Worm (Caenorhabditis elegans) whole organism, early embryonic: ENCODE measurements around the gene W02H5.2.
"Not testable (repeated sequence)": the region's sequence is repeated elsewhere in the genome, so short reads cannot be mapped to it uniquely, and the experiment has no call there.

Source experiments
- B0310.2 ChIP-seq: sonication (generic microtip); optimal IDR thresholded peaks from 2 replicates; lab custom pipeline; 2016; ENCODE audit warnings: mild to moderate bottlenecking, missing genetic modification characterization, missing compliant biosample characterization
- F13C5.2 ChIP-seq: sonication (generic microtip); optimal IDR thresholded peaks from 2 replicates; lab custom pipeline; 2017; ENCODE audit warnings: mild to moderate bottlenecking, missing genetic modification characterization, inconsistent platforms, missing compliant biosample characterization
- aly-1 ChIP-seq: sonication (generic microtip); optimal IDR thresholded peaks from 2 replicates; lab custom pipeline; 2016; ENCODE audit warnings: missing genetic modification characterization, missing compliant biosample characterization
- ama-1 ChIP-seq: fragments of 150-350 bp; optimal IDR thresholded peaks from 2 replicates; lab custom pipeline; 2014
- ceh-13 ChIP-seq: fragments of 200-800 bp; sonication (Bioruptor generic); optimal IDR thresholded peaks from 2 replicates; lab custom pipeline; 2018; ENCODE audit warnings: mild to moderate bottlenecking, missing genetic modification characterization, missing compliant biosample characterization
- ceh-36 ChIP-seq: sonication (generic microtip); optimal IDR thresholded peaks from 2 replicates; lab custom pipeline; 2016; ENCODE audit warnings: missing genetic modification characterization, inconsistent platforms, missing compliant biosample characterization
- ets-7 ChIP-seq: sonication (generic microtip); optimal IDR thresholded peaks from 2 replicates; lab custom pipeline; 2016; ENCODE audit warnings: missing genotype, missing genetic modification characterization, missing compliant biosample characterization
- flt-1 ChIP-seq: fragments of 200-800 bp; sonication (Bioruptor generic); IDR thresholded peaks from 2 replicates; pipeline ENCODE4 v1.3.6; 2022; ENCODE audit warnings: missing genetic modification characterization, missing compliant biosample characterization
- hmbx-1 ChIP-seq: sonication (generic microtip); optimal IDR thresholded peaks from 2 replicates; lab custom pipeline; 2016; ENCODE audit warnings: mild to moderate bottlenecking, missing genetic modification characterization, missing compliant biosample characterization
- hmg-4 ChIP-seq: fragments of 200-800 bp; sonication (Bioruptor generic); optimal IDR thresholded peaks from 2 replicates; lab custom pipeline; 2018; ENCODE audit warnings: mild to moderate bottlenecking, missing genetic modification characterization, missing compliant biosample characterization
- hnd-1 ChIP-seq: sonication (generic microtip); optimal IDR thresholded peaks from 2 replicates; lab custom pipeline; 2016; ENCODE audit warnings: missing genetic modification characterization, missing compliant biosample characterization
- pes-1 ChIP-seq: fragments of 200-800 bp; sonication (Bioruptor generic); IDR thresholded peaks from 2 replicates; pipeline ENCODE4 v1.3.6; 2022; ENCODE audit warnings: missing genetic modification reagents, missing genetic modification characterization, missing compliant biosample characterization
- scrt-1 ChIP-seq: fragments of 200-800 bp; sonication (Bioruptor generic); IDR thresholded peaks from 2 replicates; pipeline ENCODE4 v1.3.6; 2022; ENCODE audit warnings: missing genetic modification characterization, missing compliant biosample characterization
- sea-1 ChIP-seq: fragments of 200-800 bp; sonication (Bioruptor generic); conservative IDR thresholded peaks from 2 replicates; pipeline ENCODE4 v1.3.6; 2022; ENCODE audit warnings: missing genetic modification characterization, missing compliant biosample characterization
- tbx-11 ChIP-seq: fragments of 200-800 bp; sonication (Bioruptor generic); IDR thresholded peaks from 2 replicates; pipeline ENCODE4 v1.3.6; 2022; ENCODE audit warnings: missing genetic modification characterization, missing compliant biosample characterization
- tbx-37 ChIP-seq: fragments of 200-800 bp; sonication (Bioruptor generic); conservative IDR thresholded peaks from 2 replicates; pipeline ENCODE4 v1.3.6; 2022; ENCODE audit warnings: missing genetic modification reagents, missing genetic modification characterization, missing compliant biosample characterization
- tra-4 ChIP-seq: sonication (generic microtip); optimal IDR thresholded peaks from 2 replicates; lab custom pipeline; 2017; ENCODE audit warnings: missing genetic modification characterization, missing compliant biosample characterization

The W02H5.2 gene

ce11 chrV:2614986-2615687 is 24.0 kb upstream of the W02H5.2 start, which contains the start of gene F53E10.1:
Gene F53E10.1 (plus strand): TSS chrV:2615310.
- no peak for TF ChIP-seq tbx-11 (GFP tag; lab: Robert Waterston, UW)
- no peak for TF ChIP-seq ets-7
- TF ChIP-seq hnd-1 (tag; lab: Kevin White, UChicago) = no peak
- no peak for TF ChIP-seq F13C5.2
- TF ChIP-seq pes-1 (GFP tag; lab: Robert Waterston, UW) = no peak
- TF ChIP-seq aly-1 (tag; lab: Kevin White, UChicago) = no peak
- no peak for TF ChIP-seq B0310.2 (tag; lab: Kevin White, UChicago)
- TF ChIP-seq flt-1 (GFP tag; lab: Robert Waterston, UW) = no peak
- TF ChIP-seq scrt-1 (GFP tag; lab: Robert Waterston, UW) = no peak
- TF ChIP-seq tbx-37 (GFP tag; lab: Robert Waterston, UW) = no peak
- no peak for TF ChIP-seq hmbx-1 (tag; lab: Kevin White, UChicago)

ce11 chrV:2617499-2617898 is 21.6 kb upstream of the W02H5.2 start:
- no peak for TF ChIP-seq tbx-37 (GFP tag; lab: Robert Waterston, UW)
- TF ChIP-seq ama-1 = no peak
- no peak for TF ChIP-seq B0310.2 (tag; lab: Kevin White, UChicago)
- no peak for TF ChIP-seq hmbx-1 (tag; lab: Kevin White, UChicago)
- TF ChIP-seq ets-7 = no peak
- TF ChIP-seq tbx-11 (GFP tag; lab: Robert Waterston, UW) = 0 out of 2 replicates have a peak, but pooled peaks have one; percentile 13

- no peak for TF ChIP-seq ets-7
- TF ChIP-seq aly-1 (tag; lab: Kevin White, UChicago) = no peak
- no peak for TF ChIP-seq tra-4
- TF ChIP-seq ceh-13 = no peak
- TF ChIP-seq ama-1 = no peak
- no peak for TF ChIP-seq tbx-11 (GFP tag; lab: Robert Waterston, UW)
- TF ChIP-seq hmg-4 = no peak
- no peak for TF ChIP-seq sea-1
Measured at ce11 chrV:2621879-2622278, 17.3 kb upstream of the W02H5.2 start, which contains the start of gene srh-271. Gene srh-271 (minus strand): TSS chrV:2621979.

DNA sequence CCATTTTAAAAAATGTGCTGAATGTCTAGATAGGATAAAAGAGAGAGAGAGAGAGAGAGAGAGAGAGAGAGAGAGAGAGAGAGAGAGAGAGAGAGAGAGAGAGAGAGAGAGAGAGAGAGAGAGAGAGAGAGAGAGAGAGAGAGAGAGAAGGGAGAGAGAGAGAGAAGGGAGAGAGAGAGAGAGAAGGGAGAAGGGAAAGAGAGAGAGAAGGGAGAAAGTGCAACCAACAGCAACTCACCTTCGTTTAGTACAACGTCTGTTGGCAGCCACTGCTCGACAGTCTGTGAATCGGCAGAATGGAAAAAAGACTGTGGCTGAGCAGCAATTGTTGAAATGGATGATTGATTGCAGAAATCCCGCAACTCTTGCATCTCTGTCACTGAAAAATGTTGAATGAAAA is 15.4 kb upstream of the W02H5.2 start:
- TF ChIP-seq flt-1 (GFP tag; lab: Robert Waterston, UW) (peak; percentile 27; the same call in 1 of the 2 replicates), pes-1 (GFP tag; lab: Robert Waterston, UW) (no peak)

- TF ChIP-seq F13C5.2; pes-1 (GFP tag; lab: Robert Waterston, UW); ama-1: not testable (repeated sequence)
Measured at ce11 chrV:2625360-2625759, 13.8 kb upstream of the W02H5.2 start, which contains the start of gene sknr-1. Gene sknr-1 (minus strand): TSS chrV:2625460.

- TF ChIP-seq pes-1 (GFP tag; lab: Robert Waterston, UW) (0 out of 2 replicates have a peak, but pooled peaks have one; percentile 11), flt-1 (GFP tag; lab: Robert Waterston, UW) (peak; percentile 29; the same call in 1 of the 2 replicates)
Measured at ce11 chrV:2634783-2635569, 4.2 kb upstream of the W02H5.2 start.

- TF ChIP-seq flt-1 (GFP tag; lab: Robert Waterston, UW) (peak; percentile 30; the same call in 1 of the 2 replicates), hmbx-1 (tag; lab: Kevin White, UChicago) (no peak), pes-1 (GFP tag; lab: Robert Waterston, UW) (peak; percentile 65), aly-1 (tag; lab: Kevin White, UChicago) (no peak), ceh-13 (no peak), sea-1 (no peak), B0310.2 (tag; lab: Kevin White, UChicago) (no peak), ceh-36 (no peak), hnd-1 (tag; lab: Kevin White, UChicago) (no peak), tra-4 (no peak), scrt-1 (GFP tag; lab: Robert Waterston, UW) (0 out of 2 replicates have a peak, but pooled peaks have one; percentile 40), ama-1 (no peak), F13C5.2 (no peak), hmg-4 (peak; percentile 38), ets-7 (no peak), tbx-37 (GFP tag; lab: Robert Waterston, UW) (peak; percentile 85), tbx-11 (GFP tag; lab: Robert Waterston, UW) (peak; percentile 73)
Measured at ce11 chrV:2638545-2638944, 590 bp upstream of the W02H5.2 start, which contains the start of gene W02H5.19. Gene W02H5.19 (plus strand): TSS chrV:2638890.

ce11 chrV:2639506-2639905 is 371 bp downstream of the W02H5.2 start:
- TF ChIP-seq tra-4 = no peak
- TF ChIP-seq F13C5.2 = no peak
- no peak for TF ChIP-seq tbx-11 (GFP tag; lab: Robert Waterston, UW)
- no peak for TF ChIP-seq ets-7
- no peak for TF ChIP-seq aly-1 (tag; lab: Kevin White, UChicago)
- no peak for TF ChIP-seq pes-1 (GFP tag; lab: Robert Waterston, UW)
- TF ChIP-seq hnd-1 (tag; lab: Kevin White, UChicago) = no peak
- TF ChIP-seq hmg-4 = no peak
- TF ChIP-seq scrt-1 (GFP tag; lab: Robert Waterston, UW) = no peak
- no peak for TF ChIP-seq ceh-36
- no peak for TF ChIP-seq tbx-37 (GFP tag; lab: Robert Waterston, UW)
- no peak for TF ChIP-seq B0310.2 (tag; lab: Kevin White, UChicago)
- TF ChIP-seq sea-1 = no peak
- TF ChIP-seq flt-1 (GFP tag; lab: Robert Waterston, UW) = no peak
- no peak for TF ChIP-seq ceh-13
- no peak for TF ChIP-seq ama-1
